Fruit fly (Drosophila melanogaster) whole organism, embryonic: Measurements from ENCODE around the gene Tsp2A.

ENCODE experiments used
- B-H2 ChIP-seq: fragments of 200-800 bp; sonication (Bioruptor generic); optimal IDR thresholded peaks from 2 replicates; lab custom pipeline; 2018; ENCODE audit warnings: missing biosample characterization, mild to moderate bottlenecking, missing genetic modification characterization
- BEAF-32 ChIP-seq: fragments of 200-800 bp; sonication (Bioruptor generic); optimal IDR thresholded peaks from 3 replicates; lab custom pipeline; 2017; ENCODE audit warnings: missing biosample characterization, missing genetic modification characterization, mild to moderate bottlenecking, moderate library complexity, missing genetic modification reagents
- BtbVII ChIP-seq: fragments of 200-800 bp; sonication (Bioruptor generic); optimal IDR thresholded peaks from 3 replicates; lab custom pipeline; 2017; ENCODE audit warnings: missing biosample characterization, mild to moderate bottlenecking, missing genetic modification characterization
- CG10654 ChIP-seq: fragments of 200-800 bp; sonication (Bioruptor generic); optimal IDR thresholded peaks from 2 replicates; lab custom pipeline; 2016; ENCODE audit warnings: missing biosample characterization, missing genetic modification characterization
- CG11398 ChIP-seq: fragments of 200-800 bp; sonication (Bioruptor generic); optimal IDR thresholded peaks from 2 replicates; lab custom pipeline; 2016; ENCODE audit warnings: missing biosample characterization, missing genetic modification characterization
- CG12104 ChIP-seq: fragments of 200-800 bp; sonication (Bioruptor generic); optimal IDR thresholded peaks from 3 replicates; lab custom pipeline; 2016; ENCODE audit warnings: missing biosample characterization, missing genetic modification characterization
- CG12769 ChIP-seq: fragments of 200-800 bp; sonication (Bioruptor generic); optimal IDR thresholded peaks from 2 replicates; lab custom pipeline; 2019; ENCODE audit warnings: missing biosample characterization, mild to moderate bottlenecking, missing genetic modification characterization, moderate library complexity
- CG12942 ChIP-seq: fragments of 200-800 bp; sonication (Bioruptor generic); optimal IDR thresholded peaks from 3 replicates; lab custom pipeline; 2016; ENCODE audit warnings: missing biosample characterization, missing genetic modification characterization
- CG15479 ChIP-seq: fragments of 200-800 bp; sonication (Bioruptor generic); optimal IDR thresholded peaks from 3 replicates; lab custom pipeline; 2019; ENCODE audit warnings: missing biosample characterization, mild to moderate bottlenecking, missing genetic modification characterization, moderate library complexity
- CG16813 ChIP-seq: fragments of 200-800 bp; sonication (Bioruptor generic); IDR thresholded peaks from 3 replicates; pipeline ENCODE4 v1.3.6; 2022; ENCODE audit warnings: missing biosample characterization, missing genetic modification characterization; ENCODE audit not compliant: partially characterized antibody
- CG16815 ChIP-seq: fragments of 200-800 bp; sonication (Bioruptor generic); optimal IDR thresholded peaks from 3 replicates; lab custom pipeline; 2017; ENCODE audit warnings: missing biosample characterization, mild to moderate bottlenecking, missing genetic modification characterization
- CG17568 ChIP-seq: fragments of 200-800 bp; sonication (Bioruptor generic); optimal IDR thresholded peaks from 2 replicates; lab custom pipeline; 2018; ENCODE audit warnings: missing biosample characterization, mild to moderate bottlenecking, missing genetic modification characterization, moderate library complexity
- CG32767 ChIP-seq: fragments of 200-800 bp; sonication (Bioruptor generic); IDR thresholded peaks from 2 replicates; pipeline ENCODE4 v1.3.6; 2022; ENCODE audit warnings: missing biosample characterization, missing genetic modification characterization
- CG3726 ChIP-seq: fragments of 200-800 bp; sonication (Bioruptor generic); IDR thresholded peaks from 3 replicates; pipeline ENCODE4, ENCODE4 v1.3.6; 2022; ENCODE audit warnings: missing biosample characterization, missing genetic modification characterization
- CG4707 ChIP-seq: fragments of 200-800 bp; sonication (Bioruptor generic); optimal IDR thresholded peaks from 2 replicates; lab custom pipeline; 2018; ENCODE audit warnings: missing biosample characterization, mild to moderate bottlenecking, missing genetic modification characterization, moderate library complexity
- CG5180 ChIP-seq: fragments of 200-800 bp; sonication (Bioruptor generic); optimal IDR thresholded peaks from 3 replicates; lab custom pipeline; 2017; ENCODE audit warnings: missing biosample characterization, missing genetic modification characterization, mild to moderate bottlenecking, moderate library complexity, missing genetic modification reagents
- CG7372 ChIP-seq: fragments of 200-800 bp; sonication (Bioruptor generic); IDR thresholded peaks from 2 replicates; pipeline ENCODE4 v1.3.6; 2022; ENCODE audit warnings: missing biosample characterization, missing genetic modification characterization
- CG7786 ChIP-seq: fragments of 200-800 bp; sonication (Bioruptor generic); optimal IDR thresholded peaks from 2 replicates; lab custom pipeline; 2016; ENCODE audit warnings: missing biosample characterization, missing genetic modification characterization
- CG8290 ChIP-seq, 3 experiments: fragments of 200-800 bp; sonication (Bioruptor generic); optimal IDR thresholded peaks; 2 replicates each; lab custom pipeline; 2016 to 2019; ENCODE audit warnings: missing biosample characterization in 3 of 3, missing genetic modification characterization in 3 of 3, mild to moderate bottlenecking in 2 of 3, moderate library complexity in 1 of 3
- CG9727 ChIP-seq: fragments of 200-800 bp; sonication (Bioruptor generic); optimal IDR thresholded peaks from 3 replicates; lab custom pipeline; 2017; ENCODE audit warnings: missing biosample characterization, mild to moderate bottlenecking, missing genetic modification characterization
- D ChIP-seq, 2 experiments: fragments of 200-800 bp in 1 of 2; fragments of >200 bp in 1 of 2; sonication (Bioruptor generic) in 1 of 2; optimal IDR thresholded peaks; 2 replicates in 1 of 2; 3 replicates in 1 of 2; lab custom pipeline; 2017; ENCODE audit warnings: mild to moderate bottlenecking in 1 of 2, missing biosample characterization in 1 of 2, missing genetic modification characterization in 1 of 2, missing genetic modification reagents in 1 of 2
- Elba2 ChIP-seq: fragments of 200-800 bp; sonication (Bioruptor generic); optimal IDR thresholded peaks from 3 replicates; lab custom pipeline; 2016; ENCODE audit warnings: missing biosample characterization, missing genetic modification characterization
- Ets97D ChIP-seq: fragments of 200-800 bp; sonication (Bioruptor generic); optimal IDR thresholded peaks from 3 replicates; lab custom pipeline; 2016; ENCODE audit warnings: missing biosample characterization, missing genetic modification characterization
- Fer2 ChIP-seq: fragments of 200-800 bp; sonication (Bioruptor generic); optimal IDR thresholded peaks from 2 replicates; lab custom pipeline; 2018; ENCODE audit warnings: missing biosample characterization, mild to moderate bottlenecking, missing genetic modification characterization, moderate library complexity
- Mad ChIP-seq: fragments of 200-800 bp; sonication (Bioruptor generic); optimal IDR thresholded peaks from 2 replicates; lab custom pipeline; 2016; ENCODE audit warnings: missing biosample characterization, missing genetic modification characterization
- Med ChIP-seq: fragments of 200-800 bp; sonication (Bioruptor generic); peaks from one replicate; lab custom pipeline; 2016; ENCODE audit warnings: missing biosample characterization, missing genetic modification characterization, mild to moderate bottlenecking, inconsistent platforms, moderate library complexity
- NfI ChIP-seq: fragments of 200-800 bp; sonication (Bioruptor generic); optimal IDR thresholded peaks from 3 replicates; lab custom pipeline; 2018; ENCODE audit warnings: missing biosample characterization, mild to moderate bottlenecking, missing genetic modification characterization, moderate library complexity
- Ptx1 ChIP-seq: fragments of 200-800 bp; sonication (Bioruptor generic); IDR thresholded peaks from 2 replicates; pipeline ENCODE4 v1.3.6; 2022; ENCODE audit warnings: missing biosample characterization, missing genetic modification characterization
- Side ChIP-seq: fragments of 200-800 bp; sonication (Bioruptor generic); optimal IDR thresholded peaks from 2 replicates; lab custom pipeline; 2016; ENCODE audit warnings: missing biosample characterization, missing genetic modification characterization
- Taf1 ChIP-seq: fragments of 200-800 bp; sonication (Bioruptor generic); IDR thresholded peaks from 2 replicates; pipeline ENCODE4 v1.3.6; 2022; ENCODE audit warnings: missing biosample characterization, missing genetic modification characterization
- Trl ChIP-seq, 3 experiments: fragments of >200 bp in 2 of 3; fragments of 200-800 bp in 1 of 3; sonication (Bioruptor generic) in 1 of 3; optimal IDR thresholded peaks; 2 replicates in 1 of 3; 3 replicates in 2 of 3; lab custom pipeline; 2016 to 2017; ENCODE audit warnings: missing biosample characterization in 1 of 3, missing genetic modification characterization in 1 of 3
- aop ChIP-seq: fragments of 200-800 bp; sonication (Bioruptor generic); IDR thresholded peaks from 2 replicates; pipeline ENCODE4 v1.3.6; 2022; ENCODE audit warnings: missing biosample characterization, missing genetic modification characterization
- ara ChIP-seq: fragments of 200-800 bp; sonication (Bioruptor generic); IDR thresholded peaks from 2 replicates; pipeline ENCODE4 v1.3.6; 2022; ENCODE audit warnings: missing biosample characterization, missing genetic modification characterization
- crc ChIP-seq: fragments of 200-800 bp; sonication (Bioruptor generic); optimal IDR thresholded peaks from 2 replicates; lab custom pipeline; 2016; ENCODE audit warnings: missing biosample characterization, missing genetic modification characterization
- disco-r ChIP-seq: fragments of 200-800 bp; sonication (Bioruptor generic); optimal IDR thresholded peaks from 2 replicates; lab custom pipeline; 2016; ENCODE audit warnings: missing biosample characterization, missing genetic modification characterization
- en ChIP-seq: fragments of 200-800 bp; sonication (Bioruptor generic); optimal IDR thresholded peaks from 2 replicates; lab custom pipeline; 2016; ENCODE audit warnings: missing biosample characterization, missing genetic modification characterization
- fd96Cb ChIP-seq: fragments of 200-800 bp; sonication (Bioruptor generic); optimal IDR thresholded peaks from 2 replicates; lab custom pipeline; 2018; ENCODE audit warnings: missing biosample characterization, mild to moderate bottlenecking, missing genetic modification characterization, moderate library complexity
- gcm ChIP-seq: fragments of 200-800 bp; sonication (Bioruptor generic); optimal IDR thresholded peaks from 2 replicates; lab custom pipeline; 2019; ENCODE audit warnings: missing biosample characterization, mild to moderate bottlenecking, missing genetic modification characterization, moderate library complexity
- ham ChIP-seq: fragments of 200-800 bp; sonication (Bioruptor generic); IDR thresholded peaks from 2 replicates; pipeline ENCODE4 v1.3.6; 2022; ENCODE audit warnings: missing biosample characterization, missing genetic modification characterization
- nerfin-2 ChIP-seq: fragments of 200-800 bp; sonication (Bioruptor generic); IDR thresholded peaks from 2 replicates; pipeline ENCODE4 v1.3.6; 2022; ENCODE audit warnings: missing biosample characterization, missing genetic modification characterization; ENCODE audit not compliant: partially characterized antibody
- pan ChIP-seq, 4 experiments: fragments of >200 bp in 3 of 4; fragments of 200-800 bp in 1 of 4; sonication (Bioruptor generic) in 1 of 4; optimal IDR thresholded peaks in 3 of 4; IDR thresholded peaks in 1 of 4; 2 replicates each; pipeline versions ENCODE4 v1.3.6 to Lab custom; 2017 to 2022; ENCODE audit warnings: missing biosample characterization in 2 of 4, missing genetic modification characterization in 2 of 4, mixed read lengths in 1 of 4
- rib ChIP-seq: fragments of 200-800 bp; sonication (Bioruptor generic); IDR thresholded peaks from 2 replicates; pipeline ENCODE4 v1.3.6; 2022; ENCODE audit warnings: missing biosample characterization, missing genetic modification characterization
- seq ChIP-seq: fragments of 200-800 bp; sonication (Bioruptor generic); IDR thresholded peaks from 2 replicates; pipeline ENCODE4 v1.3.6; 2022; ENCODE audit warnings: missing biosample characterization, missing genetic modification characterization
- slbo ChIP-seq: fragments of 200-800 bp; sonication (Bioruptor generic); IDR thresholded peaks from 2 replicates; pipeline ENCODE4 v1.3.6; 2022; ENCODE audit warnings: missing biosample characterization, missing genetic modification characterization
- tap ChIP-seq: fragments of 200-800 bp; optimal IDR thresholded peaks from 3 replicates; lab custom pipeline; 2019; ENCODE audit warnings: missing biosample characterization, mild to moderate bottlenecking, missing genetic modification characterization, moderate library complexity
- tio ChIP-seq: fragments of 200-800 bp; sonication (Bioruptor generic); optimal IDR thresholded peaks from 2 replicates; lab custom pipeline; 2017; ENCODE audit warnings: missing biosample characterization, missing genetic modification characterization, inconsistent platforms
- tll ChIP-seq, 2 experiments: fragments of 200-800 bp in 1 of 2; fragments of >200 bp in 1 of 2; sonication (Bioruptor generic) in 1 of 2; optimal IDR thresholded peaks; 2 replicates each; lab custom pipeline; 2017 to 2019; ENCODE audit warnings: missing biosample characterization in 2 of 2, missing genetic modification characterization in 2 of 2, mild to moderate bottlenecking in 1 of 2, moderate library complexity in 1 of 2
- wdn ChIP-seq: fragments of 200-800 bp; sonication (Bioruptor generic); IDR thresholded peaks from 2 replicates; pipeline ENCODE4 v1.3.6; 2022; ENCODE audit warnings: missing biosample characterization, missing genetic modification characterization
- wor ChIP-seq: fragments of 200-800 bp; sonication (Bioruptor generic); IDR thresholded peaks from 2 replicates; pipeline ENCODE4 v1.3.6; 2022; ENCODE audit warnings: missing biosample characterization, missing genetic modification characterization

Gene Tsp2A

DNA sequence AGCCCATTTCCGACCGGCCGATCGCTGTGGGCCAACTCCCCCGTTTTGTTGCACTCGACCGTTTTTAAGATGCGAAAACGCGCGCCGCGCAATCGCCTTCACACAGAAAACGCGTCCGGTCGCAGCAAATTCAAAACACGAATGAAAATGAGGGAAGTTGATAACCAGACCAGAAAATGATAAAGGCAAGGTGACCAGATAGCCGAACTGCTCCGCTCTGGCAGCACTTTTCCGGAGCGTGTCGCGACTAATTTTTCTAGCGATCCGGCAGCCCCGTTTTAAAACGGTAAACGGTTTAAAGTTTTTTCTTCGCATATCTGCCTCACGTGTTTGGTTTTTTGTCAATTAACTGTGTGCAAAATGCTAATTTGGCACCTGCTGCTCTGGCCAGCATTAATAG, 24.1 kb upstream of the Tsp2A start, which contains the start of gene DAAM (continued):
- TF ChIP-seq disco-r (peak; percentile 7), CG5180 (GFP tag; lab: Kevin White, UChicago) (no peak), CG16815 (GFP tag; lab: Kevin White, UChicago) (no peak), NfI (GFP tag; lab: Kevin White, UChicago) (peak; percentile 68), BEAF-32 (GFP tag; lab: Kevin White, UChicago) (peak; percentile 56), CG3726 (no peak), tio (GFP tag; lab: Kevin White, UChicago) (no peak), B-H2 (GFP tag; lab: Kevin White, UChicago) (no peak), CG7372 (GFP tag; lab: Robert Waterston, UW) (no peak), ham (GFP tag; lab: Robert Waterston, UW) (no peak), Elba2 (GFP tag; lab: Kevin White, UChicago) (no peak), CG11398 (GFP tag; lab: Kevin White, UChicago) (peak; percentile 0), fd96Cb (tag; lab: Kevin White, UChicago) (no peak), slbo (GFP tag; lab: Robert Waterston, UW) (peak; percentile 56), CG8290 (GFP tag; optimal IDR thresholded peaks at IDR 0.05; lab: Kevin White, UChicago) (peak; percentile 14), CG8290 (tag; optimal IDR thresholded peaks at IDR 0.05; lab: Kevin White, UChicago) (no peak), aop (GFP tag; lab: Robert Waterston, UW) (no peak), CG12942 (GFP tag; lab: Kevin White, UChicago) (no peak), CG9727 (GFP tag; lab: Kevin White, UChicago) (no peak), rib (GFP tag; lab: Robert Waterston, UW) (peak; percentile 58; the same call in 1 of the 2 replicates), Ets97D (GFP tag; lab: Kevin White, UChicago) (peak; percentile 97), Taf1 (GFP tag; lab: Robert Waterston, UW) (no peak), CG32767 (GFP tag; lab: Robert Waterston, UW) (0 out of 2 replicates have a peak, but pooled peaks have one; percentile 23), CG10654 (GFP tag; lab: Kevin White, UChicago) (no peak), BtbVII (GFP tag; lab: Kevin White, UChicago) (no peak), gcm (GFP tag; lab: Kevin White, UChicago) (peak; percentile 16), crc (GFP tag; lab: Kevin White, UChicago) (no peak), Fer2 (tag; lab: Kevin White, UChicago) (no peak), Med (GFP tag; lab: Kevin White, UChicago) (peak; percentile 95), CG16813 (0 out of 3 replicates have a peak, but pooled peaks have one; percentile 29), ara (GFP tag; lab: Robert Waterston, UW) (no peak), CG12104 (no peak), tap (tag; lab: Kevin White, UChicago) (no peak), CG12769 (tag; lab: Kevin White, UChicago) (no peak), en (no peak), Ptx1 (GFP tag; lab: Robert Waterston, UW) (no peak), wor (GFP tag; lab: Robert Waterston, UW) (no peak), seq (GFP tag; lab: Robert Waterston, UW) (no peak), pan (optimal IDR thresholded peaks at IDR 0.05; lab: Kevin White, UChicago) (no peak), pan (GFP tag; optimal IDR thresholded peaks at IDR 0.05 in 1 of 2, IDR thresholded peaks at IDR 0.05 in 1 of 2) (no peak), CG15479 (peak; percentile 61), nerfin-2 (peak; percentile 59; the same call in 1 of the 2 replicates), tll (GFP tag; optimal IDR thresholded peaks at IDR 0.05; lab: Kevin White, UChicago) (no peak), CG7786 (GFP tag; lab: Kevin White, UChicago) (peak; percentile 8), Side (no peak), CG4707 (GFP tag; lab: Kevin White, UChicago) (no peak), Trl (optimal IDR thresholded peaks at IDR 0.05; lab: Kevin White, UChicago) (no peak), Trl (GFP tag; optimal IDR thresholded peaks at IDR 0.05; lab: Kevin White, UChicago) (peak; percentile 3), wdn (GFP tag; lab: Robert Waterston, UW) (no peak), CG17568 (GFP tag; lab: Kevin White, UChicago) (no peak), D (optimal IDR thresholded peaks at IDR 0.05; lab: Kevin White, UChicago) (no peak), D (GFP tag; optimal IDR thresholded peaks at IDR 0.05; lab: Kevin White, UChicago) (no peak), Mad (GFP tag; lab: Kevin White, UChicago) (peak; percentile 57)
